Fruit fly (Drosophila melanogaster) whole organism, embryonic: ENCODE measurements around the gene mTor.

Experiments
- Blimp-1 ChIP-seq: fragments of 200-800 bp; sonication (Bioruptor generic); optimal IDR thresholded peaks from 3 replicates; lab custom pipeline; 2018; ENCODE audit warnings: missing biosample characterization, missing genetic modification characterization, mild to moderate bottlenecking, moderate library complexity, missing genetic modification reagents
- CG10267 ChIP-seq: fragments of 200-800 bp; sonication (Bioruptor generic); optimal IDR thresholded peaks from 2 replicates; lab custom pipeline; 2018; ENCODE audit warnings: missing biosample characterization, mild to moderate bottlenecking, missing genetic modification characterization, moderate library complexity
- CG10462 ChIP-seq: fragments of 200-800 bp; sonication (Bioruptor generic); optimal IDR thresholded peaks from 2 replicates; lab custom pipeline; 2016; ENCODE audit warnings: missing biosample characterization, missing genetic modification characterization
- CG11093 ChIP-seq: fragments of 200-800 bp; sonication (Bioruptor generic); IDR thresholded peaks from 3 replicates; pipeline ENCODE4 v1.3.6; 2022; ENCODE audit warnings: missing biosample characterization, missing genetic modification characterization
- CG12391 ChIP-seq: fragments of 200-800 bp; sonication (Bioruptor generic); optimal IDR thresholded peaks from 3 replicates; lab custom pipeline; 2018; ENCODE audit warnings: missing biosample characterization, mild to moderate bottlenecking, missing genetic modification characterization, moderate library complexity
- CG15601 ChIP-seq: fragments of 200-800 bp; sonication (Bioruptor generic); optimal IDR thresholded peaks from 3 replicates; lab custom pipeline; 2019; ENCODE audit warnings: missing biosample characterization, mild to moderate bottlenecking, missing genetic modification characterization, moderate library complexity
- CG15696 ChIP-seq: fragments of 200-800 bp; sonication (Bioruptor generic); optimal IDR thresholded peaks from 2 replicates; lab custom pipeline; 2019; ENCODE audit warnings: missing biosample characterization, mild to moderate bottlenecking, missing genetic modification characterization, moderate library complexity
- CG1602 ChIP-seq: fragments of 200-800 bp; sonication (Bioruptor generic); optimal IDR thresholded peaks from 3 replicates; lab custom pipeline; 2016; ENCODE audit warnings: missing biosample characterization, missing genetic modification characterization
- CG1792 ChIP-seq: fragments of 200-800 bp; sonication (Bioruptor generic); optimal IDR thresholded peaks from 2 replicates; lab custom pipeline; 2016; ENCODE audit warnings: missing biosample characterization, missing genetic modification characterization
- CG2202 ChIP-seq: fragments of 200-800 bp; sonication (Bioruptor generic); optimal IDR thresholded peaks from 2 replicates; lab custom pipeline; 2018; ENCODE audit warnings: missing biosample characterization, mild to moderate bottlenecking, missing genetic modification characterization
- CG2889 ChIP-seq: fragments of 200-800 bp; sonication (Bioruptor generic); IDR thresholded peaks from 3 replicates; pipeline ENCODE4 v1.3.6; 2022; ENCODE audit warnings: missing biosample characterization, missing genetic modification characterization
- CG34224 ChIP-seq: fragments of 200-800 bp; sonication (Bioruptor generic); IDR thresholded peaks from 3 replicates; pipeline ENCODE4 v1.3.6; 2022; ENCODE audit warnings: missing biosample characterization, missing genetic modification characterization; ENCODE audit not compliant: partially characterized antibody
- CG3838 ChIP-seq: fragments of 200-800 bp; sonication (Bioruptor generic); optimal IDR thresholded peaks from 3 replicates; lab custom pipeline; 2016; ENCODE audit warnings: missing biosample characterization, missing genetic modification characterization
- CG3847 ChIP-seq: fragments of 200-800 bp; sonication (Bioruptor generic); IDR thresholded peaks from 2 replicates; pipeline ENCODE4 v1.3.6; 2022; ENCODE audit warnings: missing biosample characterization, missing genetic modification characterization
- CG4707 ChIP-seq: fragments of 200-800 bp; sonication (Bioruptor generic); optimal IDR thresholded peaks from 2 replicates; lab custom pipeline; 2018; ENCODE audit warnings: missing biosample characterization, mild to moderate bottlenecking, missing genetic modification characterization, moderate library complexity
- CG8290 ChIP-seq, 3 experiments: fragments of 200-800 bp; sonication (Bioruptor generic); optimal IDR thresholded peaks; 2 replicates each; lab custom pipeline; 2016 to 2019; ENCODE audit warnings: missing biosample characterization in 3 of 3, missing genetic modification characterization in 3 of 3, mild to moderate bottlenecking in 2 of 3, moderate library complexity in 1 of 3
- CG9876 ChIP-seq: fragments of 200-800 bp; sonication (Bioruptor generic); optimal IDR thresholded peaks from 2 replicates; lab custom pipeline; 2016; ENCODE audit warnings: missing biosample characterization, missing genetic modification characterization
- Dad ChIP-seq: fragments of 200-800 bp; sonication (Bioruptor generic); optimal IDR thresholded peaks from 3 replicates; lab custom pipeline; 2016; ENCODE audit warnings: missing biosample characterization, missing genetic modification characterization
- Dref ChIP-seq: fragments of 200-800 bp; sonication (Bioruptor generic); IDR thresholded peaks from 2 replicates; pipeline ENCODE4 v1.3.6; 2022; ENCODE audit warnings: missing biosample characterization, missing genetic modification characterization
- Fer1 ChIP-seq: fragments of 200-800 bp; sonication (Bioruptor generic); optimal IDR thresholded peaks from 2 replicates; lab custom pipeline; 2017; ENCODE audit warnings: missing biosample characterization, mild to moderate bottlenecking, missing genetic modification characterization
- H15 ChIP-seq: fragments of 200-800 bp; sonication (Bioruptor generic); IDR thresholded peaks from 3 replicates; pipeline ENCODE4 v1.3.6; 2022; ENCODE audit warnings: missing biosample characterization, missing genetic modification characterization
- HLH54F ChIP-seq: fragments of 200-800 bp; sonication (Bioruptor generic); optimal IDR thresholded peaks from 3 replicates; lab custom pipeline; 2016; ENCODE audit warnings: missing biosample characterization, missing genetic modification characterization
- Hmr ChIP-seq: fragments of 200-800 bp; sonication (Bioruptor generic); optimal IDR thresholded peaks from 3 replicates; lab custom pipeline; 2017; ENCODE audit warnings: mild to moderate bottlenecking, missing biosample characterization, missing genetic modification reagents, missing genetic modification characterization
- NC2β ChIP-seq: fragments of 200-800 bp; sonication (Bioruptor generic); optimal IDR thresholded peaks from 2 replicates; lab custom pipeline; 2016; ENCODE audit warnings: missing biosample characterization, missing genetic modification characterization
- Rx ChIP-seq: fragments of 200-800 bp; sonication (Bioruptor generic); IDR thresholded peaks from 2 replicates; pipeline ENCODE4 v1.3.6; 2022; ENCODE audit warnings: missing biosample characterization, missing genetic modification characterization
- Side ChIP-seq: fragments of 200-800 bp; sonication (Bioruptor generic); optimal IDR thresholded peaks from 2 replicates; lab custom pipeline; 2016; ENCODE audit warnings: missing biosample characterization, missing genetic modification characterization
- az2 ChIP-seq: fragments of 200-800 bp; sonication (Bioruptor generic); optimal IDR thresholded peaks from 3 replicates; lab custom pipeline; 2016; ENCODE audit warnings: missing biosample characterization, missing genetic modification characterization
- bab2 ChIP-seq: fragments of 200-800 bp; sonication (Bioruptor generic); optimal IDR thresholded peaks from 2 replicates; lab custom pipeline; 2016; ENCODE audit warnings: missing biosample characterization, missing genetic modification characterization
- chif ChIP-seq, 2 experiments: fragments of 200-800 bp; sonication (Bioruptor generic); optimal IDR thresholded peaks; 3 replicates each; lab custom pipeline; 2016; ENCODE audit warnings: missing biosample characterization in 2 of 2, missing genetic modification characterization in 2 of 2
- ci ChIP-seq: fragments of 200-800 bp; sonication (Bioruptor generic); IDR thresholded peaks from 3 replicates; pipeline ENCODE4 v1.3.6; 2022; ENCODE audit warnings: missing biosample characterization, missing genetic modification characterization
- crp ChIP-seq, 2 experiments: fragments of 200-800 bp; sonication (Bioruptor generic); optimal IDR thresholded peaks; 2 replicates in 1 of 2; 3 replicates in 1 of 2; lab custom pipeline; 2017; ENCODE audit warnings: missing biosample characterization in 2 of 2, missing genetic modification characterization in 2 of 2, mild to moderate bottlenecking in 1 of 2, moderate library complexity in 1 of 2
- ems ChIP-seq: fragments of 200-800 bp; sonication (Bioruptor generic); optimal IDR thresholded peaks from 3 replicates; lab custom pipeline; 2016; ENCODE audit warnings: missing biosample characterization, missing genetic modification characterization
- eyg ChIP-seq: fragments of 200-800 bp; sonication (Bioruptor generic); optimal IDR thresholded peaks from 3 replicates; lab custom pipeline; 2016; ENCODE audit warnings: missing biosample characterization, missing genetic modification characterization
- fd64A ChIP-seq: fragments of 200-800 bp; sonication (Bioruptor generic); optimal IDR thresholded peaks from 3 replicates; lab custom pipeline; 2018; ENCODE audit warnings: missing biosample characterization, mild to moderate bottlenecking, missing genetic modification characterization
- lbe ChIP-seq: fragments of 200-800 bp; sonication (Bioruptor generic); optimal IDR thresholded peaks from 2 replicates; lab custom pipeline; 2016; ENCODE audit warnings: missing biosample characterization, mild to moderate bottlenecking, missing genetic modification characterization
- luna ChIP-seq: fragments of 200-800 bp; sonication (Bioruptor generic); optimal IDR thresholded peaks from 2 replicates; lab custom pipeline; 2016; ENCODE audit warnings: missing biosample characterization, missing genetic modification characterization
- maf-S ChIP-seq: fragments of 200-800 bp; sonication (Bioruptor generic); optimal IDR thresholded peaks from 2 replicates; lab custom pipeline; 2016; ENCODE audit warnings: missing biosample characterization, missing genetic modification characterization
- mirr ChIP-seq: fragments of 200-800 bp; sonication (Bioruptor generic); optimal IDR thresholded peaks from 3 replicates; lab custom pipeline; 2018; ENCODE audit warnings: missing biosample characterization, mild to moderate bottlenecking, missing genetic modification characterization
- nmo ChIP-seq: fragments of 200-800 bp; sonication (Bioruptor generic); optimal IDR thresholded peaks from 2 replicates; lab custom pipeline; 2018; ENCODE audit warnings: missing biosample characterization, mild to moderate bottlenecking, missing genetic modification characterization, moderate library complexity
- odd ChIP-seq: fragments of 200-800 bp; sonication (Bioruptor generic); optimal IDR thresholded peaks from 2 replicates; lab custom pipeline; 2017; ENCODE audit warnings: missing biosample characterization, mild to moderate bottlenecking, missing genetic modification characterization
- otp ChIP-seq: fragments of 200-800 bp; sonication (Bioruptor generic); IDR thresholded peaks from 3 replicates; pipeline ENCODE4, ENCODE4 v1.3.6; 2022; ENCODE audit warnings: missing biosample characterization, missing genetic modification characterization
- peb ChIP-seq: fragments of 200-800 bp; sonication (Bioruptor generic); IDR thresholded peaks from 2 replicates; pipeline ENCODE4 v1.3.6; 2022; ENCODE audit warnings: missing biosample characterization, missing genetic modification characterization
- pita ChIP-seq: fragments of 200-800 bp; sonication (Bioruptor generic); optimal IDR thresholded peaks from 2 replicates; lab custom pipeline; 2017; ENCODE audit warnings: missing biosample characterization, mild to moderate bottlenecking, missing genetic modification characterization
- run ChIP-seq: fragments of 200-800 bp; sonication (Bioruptor generic); optimal IDR thresholded peaks from 3 replicates; lab custom pipeline; 2018; ENCODE audit warnings: missing biosample characterization, mild to moderate bottlenecking, missing genetic modification characterization
- sens ChIP-seq: fragments of 200-800 bp; sonication (Bioruptor generic); peaks from one replicate; lab custom pipeline; 2016; ENCODE audit warnings: missing biosample characterization, missing genetic modification characterization
- shn ChIP-seq: fragments of 200-800 bp; sonication (Bioruptor generic); optimal IDR thresholded peaks from 3 replicates; lab custom pipeline; 2016; ENCODE audit warnings: missing biosample characterization, missing genetic modification characterization
- sima ChIP-seq: fragments of 200-800 bp; sonication (Bioruptor generic); optimal IDR thresholded peaks from 2 replicates; lab custom pipeline; 2016; ENCODE audit warnings: missing biosample characterization, missing genetic modification characterization
- sob ChIP-seq: fragments of 200-800 bp; sonication (Bioruptor generic); IDR thresholded peaks from 2 replicates; pipeline ENCODE4 v1.3.6; 2022; ENCODE audit warnings: missing biosample characterization, missing genetic modification characterization
- tap ChIP-seq: fragments of 200-800 bp; optimal IDR thresholded peaks from 3 replicates; lab custom pipeline; 2019; ENCODE audit warnings: missing biosample characterization, mild to moderate bottlenecking, missing genetic modification characterization, moderate library complexity
- unpg ChIP-seq: fragments of 200-800 bp; sonication (Bioruptor generic); optimal IDR thresholded peaks from 3 replicates; lab custom pipeline; 2018; ENCODE audit warnings: missing biosample characterization, mild to moderate bottlenecking, missing genetic modification characterization, moderate library complexity

mTor gene

dm6 chr2L:13018992-13019484 lies 14.8 kb downstream of the mTor start, which contains the start of gene Ube4B (continued):
- TF ChIP-seq bab2 (GFP tag; lab: Kevin White, UChicago) (peak; percentile 71), maf-S (GFP tag; lab: Kevin White, UChicago) (peak; percentile 52), Dad (peak; percentile 66), CG11093 (GFP tag; lab: Robert Waterston, UW) (no peak), CG4707 (GFP tag; lab: Kevin White, UChicago) (no peak), CG10462 (GFP tag; lab: Kevin White, UChicago) (no peak), nmo (GFP tag; lab: Kevin White, UChicago) (peak; percentile 76), eyg (GFP tag; lab: Kevin White, UChicago) (peak; percentile 52), crp (GFP tag; optimal IDR thresholded peaks at IDR 0.05; lab: Kevin White, UChicago) (peak in 1 of 2 experiments; percentile 8), H15 (GFP tag; lab: Robert Waterston, UW) (peak; percentile 44; the same call in 1 of the 3 replicates), lbe (GFP tag; lab: Kevin White, UChicago) (no peak), CG3838 (GFP tag; lab: Kevin White, UChicago) (peak; percentile 53), unpg (GFP tag; lab: Kevin White, UChicago) (no peak), CG1602 (GFP tag; lab: Kevin White, UChicago) (peak; percentile 47), sob (peak; percentile 78), Blimp-1 (GFP tag; lab: Kevin White, UChicago) (no peak), CG3847 (peak; percentile 85), CG2202 (tag; lab: Kevin White, UChicago) (no peak), run (tag; lab: Kevin White, UChicago) (no peak), az2 (GFP tag; lab: Kevin White, UChicago) (peak; percentile 56), chif (GFP tag; optimal IDR thresholded peaks at IDR 0.05; lab: Kevin White, UChicago) (peak; percentile 23 to 59), luna (GFP tag; lab: Kevin White, UChicago) (peak; percentile 18), CG1792 (GFP tag; lab: Kevin White, UChicago) (peak; percentile 7), CG2889 (GFP tag; lab: Robert Waterston, UW) (0 out of 3 replicates have a peak, but pooled peaks have one; percentile 30), CG10267 (tag; lab: Kevin White, UChicago) (no peak), sima (GFP tag; lab: Kevin White, UChicago) (no peak), Rx (GFP tag; lab: Robert Waterston, UW) (peak; percentile 53; the same call in 1 of the 2 replicates), CG15601 (tag; lab: Kevin White, UChicago) (no peak), Hmr (GFP tag; lab: Kevin White, UChicago) (no peak), peb (GFP tag; lab: Robert Waterston, UW) (0 out of 2 replicates have a peak, but pooled peaks have one; percentile 7), sens (GFP tag; lab: Kevin White, UChicago) (peak; percentile 91), NC2β (GFP tag; lab: Kevin White, UChicago) (peak; percentile 52), CG34224 (peak; percentile 68), CG12391 (tag; lab: Kevin White, UChicago) (no peak), ci (GFP tag; lab: Robert Waterston, UW) (peak; percentile 67; the same call in 1 of the 3 replicates), CG9876 (GFP tag; lab: Kevin White, UChicago) (peak; percentile 48), mirr (GFP tag; lab: Kevin White, UChicago) (no peak), otp (0 out of 3 replicates have a peak, but pooled peaks have one; percentile 20), odd (no peak), tap (tag; lab: Kevin White, UChicago) (no peak), CG8290 (GFP tag; optimal IDR thresholded peaks at IDR 0.05; lab: Kevin White, UChicago) (no peak), CG8290 (tag; optimal IDR thresholded peaks at IDR 0.05; lab: Kevin White, UChicago) (no peak), pita (GFP tag; lab: Kevin White, UChicago) (no peak), Dref (GFP tag; lab: Robert Waterston, UW) (peak; percentile 59), Side (GFP tag; lab: Kevin White, UChicago) (peak; percentile 52), shn (peak; percentile 76), HLH54F (GFP tag; lab: Kevin White, UChicago) (peak; percentile 76), fd64A (GFP tag; lab: Kevin White, UChicago) (no peak), CG15696 (tag; lab: Kevin White, UChicago) (peak; percentile 54), Fer1 (GFP tag; lab: Kevin White, UChicago) (peak; percentile 42), ems (peak; percentile 67)
